In genomic region chrX:17733698-17734248, dm6 we compare ENCODE assay signal across 3 fruit fly cellular contexts.
A peak's percentile ranks its signal among the peaks of the same experiment; 100 is the strongest.
TF ChIP-seq lines count a peak whose summit lies in the region.

No protein-coding gene starts in this region.

- TF ChIP-seq CTCF in whole organism, embryonic (GFP tag; optimal IDR thresholded peaks at IDR 0.05; lab: Kevin White, UChicago), result no peak

TF ChIP-seq in whole organism, adult, 20 proteins besides CTCF, POLR2A, EP300 and RAD21:
- TF ChIP-seq ovo (GFP tag; optimal IDR thresholded peaks at IDR 0.05; lab: Kevin White, UChicago) (no peak), kay (GFP tag; lab: Kevin White, UChicago; ENCODE audit: borderline replicate concordance) (peak; percentile 66), CG1620 (GFP tag; optimal IDR thresholded peaks at IDR 0.05; lab: Kevin White, UChicago) (no peak), Mnt (GFP tag; optimal IDR thresholded peaks at IDR 0.05; lab: Kevin White, UChicago) (no peak)

TF ChIP-seq in whole organism, embryonic, 481 proteins besides CTCF, POLR2A, EP300 and RAD21:
- TF ChIP-seq ftz-f1 (GFP tag; optimal IDR thresholded peaks at IDR 0.05; lab: Kevin White, UChicago) (no peak), dati (GFP tag; IDR thresholded peaks at IDR 0.05; lab: Robert Waterston, UW) (no peak), Trl (optimal IDR thresholded peaks at IDR 0.05; lab: Kevin White, UChicago) (peak; percentile 49 to 64), Trl (GFP tag; optimal IDR thresholded peaks at IDR 0.05; lab: Kevin White, UChicago) (no peak), vvl (GFP tag; IDR thresholded peaks at IDR 0.05; lab: Robert Waterston, UW) (peak; percentile 69; the same call in 1 of the 2 replicates), inv (GFP tag; IDR thresholded peaks at IDR 0.05; lab: Robert Waterston, UW; ENCODE audit: partially characterized antibody) (no peak), HLH54F (GFP tag; optimal IDR thresholded peaks at IDR 0.05; lab: Kevin White, UChicago) (no peak), ranshi (GFP tag; IDR thresholded peaks at IDR 0.05; lab: Robert Waterston, UW) (no peak), Dll (GFP tag; IDR thresholded peaks at IDR 0.05; lab: Robert Waterston, UW; ENCODE audit: partially characterized antibody) (no peak), crp (GFP tag; optimal IDR thresholded peaks at IDR 0.05; lab: Kevin White, UChicago) (peak in 1 of 2 experiments; percentile 9), stwl (tag; optimal IDR thresholded peaks at IDR 0.05; lab: Kevin White, UChicago) (peak; percentile 15), Hey (tag; optimal IDR thresholded peaks at IDR 0.05; lab: Kevin White, UChicago) (no peak), pros (GFP tag; optimal IDR thresholded peaks at IDR 0.05; lab: Kevin White, UChicago) (peak; percentile 23), pfk (GFP tag; optimal IDR thresholded peaks at IDR 0.05; lab: Kevin White, UChicago) (peak; percentile 97), Pdp1 (GFP tag; optimal IDR thresholded peaks at IDR 0.05; lab: Kevin White, UChicago) (peak in 1 of 2 experiments; percentile 49), ATbp (GFP tag; optimal IDR thresholded peaks at IDR 0.05; lab: Kevin White, UChicago) (no peak), sqz (GFP tag; optimal IDR thresholded peaks at IDR 0.05; lab: Kevin White, UChicago) (peak; percentile 82), CG17359 (tag; optimal IDR thresholded peaks at IDR 0.05; lab: Kevin White, UChicago) (peak; percentile 7), CG6175 (GFP tag; IDR thresholded peaks at IDR 0.05; lab: Robert Waterston, UW) (no peak), CG10543 (GFP tag; optimal IDR thresholded peaks at IDR 0.05; lab: Kevin White, UChicago) (no peak), sob (GFP tag; IDR thresholded peaks at IDR 0.05; lab: Robert Waterston, UW) (no peak), CG32772 (GFP tag; IDR thresholded peaks at IDR 0.05; lab: Robert Waterston, UW) (peak; percentile 46; the same call in 1 of the 2 replicates), wor (GFP tag; IDR thresholded peaks at IDR 0.05; lab: Robert Waterston, UW) (no peak), sens (GFP tag; lab: Kevin White, UChicago) (peak; percentile 68)

TF ChIP-seq in whole organism, prepupa, 60 proteins besides CTCF, POLR2A, EP300 and RAD21:
- TF ChIP-seq CG31627 (GFP tag; optimal IDR thresholded peaks at IDR 0.05; lab: Kevin White, UChicago) (no peak), fkh (GFP tag; optimal IDR thresholded peaks at IDR 0.05; lab: Kevin White, UChicago) (peak; percentile 27)
